Fruit fly (Drosophila melanogaster): Measurements from ENCODE around the gene CG13445.

Gene CG13445

DNA sequence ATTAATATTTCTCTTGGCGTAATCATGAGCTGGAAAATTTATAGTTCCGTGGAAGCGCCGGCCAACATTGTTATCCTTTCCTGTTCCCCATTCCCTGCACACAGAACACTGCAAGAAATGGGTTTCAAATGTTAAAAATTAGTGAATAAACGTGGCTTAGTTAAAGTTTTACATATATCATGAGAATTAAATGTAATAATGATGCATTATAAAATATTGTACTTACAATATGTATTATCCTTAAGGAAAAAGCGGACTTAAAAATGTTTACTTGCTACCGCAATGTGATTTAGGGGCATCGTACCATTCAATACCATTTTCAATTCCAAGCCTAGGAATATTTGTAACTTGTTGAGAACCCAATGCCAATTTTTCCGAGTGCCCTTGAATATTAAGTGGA, 6.6 kb upstream of the CG13445 start (continued):
- TF ChIP-seq Dref (GFP tag; IDR thresholded peaks at IDR 0.05) (no peak), lmd (GFP tag; IDR thresholded peaks at IDR 0.05) (no peak), Jarid2 (GFP tag; optimal IDR thresholded peaks at IDR 0.05) (no peak), CG12236 (GFP tag; optimal IDR thresholded peaks at IDR 0.05) (no peak), YL-1 (GFP tag; optimal IDR thresholded peaks at IDR 0.05) (no peak), CG10979 (tag; optimal IDR thresholded peaks at IDR 0.05) (peak; percentile 31), Spps (tag; optimal IDR thresholded peaks at IDR 0.05) (no peak), sens (GFP tag) (peak; percentile 51), oc (tag; optimal IDR thresholded peaks at IDR 0.05) (no peak), Ptx1 (GFP tag; IDR thresholded peaks at IDR 0.05) (no peak), CG18262 (tag; optimal IDR thresholded peaks at IDR 0.05) (peak; percentile 44), NFAT (GFP tag; IDR thresholded peaks at IDR 0.05) (no peak), D19A (tag; optimal IDR thresholded peaks at IDR 0.05) (peak; percentile 20), crp (GFP tag; optimal IDR thresholded peaks at IDR 0.05) (no peak), grau (tag; optimal IDR thresholded peaks at IDR 0.05) (peak; percentile 6), pum (GFP tag; optimal IDR thresholded peaks at IDR 0.05) (no peak), CG14014 (GFP tag; IDR thresholded peaks at IDR 0.05) (no peak), amos (GFP tag; IDR thresholded peaks at IDR 0.05; ENCODE audit: partially characterized antibody) (no peak), CoRest (tag; optimal IDR thresholded peaks at IDR 0.05) (no peak), pnt (GFP tag; optimal IDR thresholded peaks at IDR 0.05) (no peak), CG13123 (GFP tag; optimal IDR thresholded peaks at IDR 0.05) (no peak), lab (GFP tag; optimal IDR thresholded peaks at IDR 0.05) (no peak), fd64A (GFP tag; optimal IDR thresholded peaks at IDR 0.05) (no peak), CG8089 (GFP tag; optimal IDR thresholded peaks at IDR 0.05) (no peak), Side (GFP tag; optimal IDR thresholded peaks at IDR 0.05) (no peak), Ets65A (GFP tag) (peak; percentile 39), Hand (GFP tag; optimal IDR thresholded peaks at IDR 0.05) (no peak), CG15514 (GFP tag; optimal IDR thresholded peaks at IDR 0.05) (no peak), CG7839 (tag; optimal IDR thresholded peaks at IDR 0.05) (no peak), CG9817 (tag; optimal IDR thresholded peaks at IDR 0.05) (no peak), Optix (GFP tag; IDR thresholded peaks at IDR 0.05) (no peak), Adf1 (GFP tag; IDR thresholded peaks at IDR 0.05) (no peak), CG12391 (tag; optimal IDR thresholded peaks at IDR 0.05) (peak; percentile 37), HLH3B (GFP tag; IDR thresholded peaks at IDR 0.05) (no peak), CG2875 (GFP tag; optimal IDR thresholded peaks at IDR 0.05) (no peak), ftz-f1 (GFP tag; optimal IDR thresholded peaks at IDR 0.05) (no peak), Bteb2 (GFP tag; optimal IDR thresholded peaks at IDR 0.05) (no peak), CG13775 (GFP tag; optimal IDR thresholded peaks at IDR 0.05) (peak; percentile 9), Dll (GFP tag; IDR thresholded peaks at IDR 0.05; ENCODE audit: partially characterized antibody) (no peak), tna (GFP tag; IDR thresholded peaks at IDR 0.05; ENCODE audit: partially characterized antibody) (no peak), NK7.1 (GFP tag; optimal IDR thresholded peaks at IDR 0.05) (no peak), onecut (GFP tag; IDR thresholded peaks at IDR 0.05) (no peak), Antp (GFP tag; optimal IDR thresholded peaks at IDR 0.05) (no peak), CG1529 (GFP tag; optimal IDR thresholded peaks at IDR 0.05) (no peak), cwo (GFP tag; optimal IDR thresholded peaks at IDR 0.05) (no peak), CG4404 (GFP tag; IDR thresholded peaks at IDR 0.05) (peak; percentile 14; the same call in 1 of the 2 replicates), odd (GFP tag; optimal IDR thresholded peaks at IDR 0.05) (no peak), Hr78 (GFP tag; optimal IDR thresholded peaks at IDR 0.05) (no peak), nerfin-2 (GFP tag; IDR thresholded peaks at IDR 0.05; ENCODE audit: partially characterized antibody) (no peak), MTF-1 (GFP tag; optimal IDR thresholded peaks at IDR 0.05; ENCODE audit: borderline replicate concordance) (no peak), CG15696 (tag; optimal IDR thresholded peaks at IDR 0.05) (peak; percentile 52)
